Worm (Caenorhabditis elegans): ENCODE results near the gene T26H5.4.

T26H5.4 gene

ce11 chrV:15398728-15399127 lies 49.8 kb downstream of the T26H5.4 start, which contains the start of gene fbxa-199:
Gene fbxa-199, minus strand, starts transcription at chrV:15398828.
- no peak for TF ChIP-seq him-1 (tag; optimal IDR thresholded peaks at IDR 0.05)
- TF ChIP-seq dao-5 (tag; optimal IDR thresholded peaks at IDR 0.05), result no peak
- TF ChIP-seq W03F9.2 (tag; optimal IDR thresholded peaks at IDR 0.05), result no peak
